Worm (Caenorhabditis elegans): ENCODE results near the gene B0001.5.

Gene B0001.5

ce11 chrIV:12114498-12114897, 28.6 kb downstream of the B0001.5 start:
- TF ChIP-seq mep-1 (tag; optimal IDR thresholded peaks at IDR 0.05) (peak; percentile 17), lsy-2 (tag; optimal IDR thresholded peaks at IDR 0.05) (peak in 1 of 2 experiments; percentile 32), fkh-10 (GFP tag; optimal IDR thresholded peaks at IDR 0.05) (peak; percentile 50), hlh-30 (tag; optimal IDR thresholded peaks at IDR 0.05; ENCODE audit: insufficient read depth) (peak; percentile 34), ama-1 (optimal IDR thresholded peaks at IDR 0.05) (peak; percentile 29), rbr-2 (tag; optimal IDR thresholded peaks at IDR 0.05) (peak; percentile 6), ces-1 (GFP tag; optimal IDR thresholded peaks at IDR 0.05) (peak; percentile 28), mdl-1 (tag; optimal IDR thresholded peaks at IDR 0.05) (peak in 1 of 2 experiments; percentile 24), madf-9 (GFP tag; conservative IDR thresholded peaks at IDR 0.05) (no peak), pqm-1 (tag; optimal IDR thresholded peaks at IDR 0.05) (no peak), dmd-9 (GFP tag; IDR thresholded peaks at IDR 0.05) (no peak)

ce11 chrIV:12113056-12113455, 30.1 kb downstream of the B0001.5 start:
- TF ChIP-seq hlh-11 (tag; optimal IDR thresholded peaks at IDR 0.05) (peak; percentile 42), unc-62 (GFP tag; optimal IDR thresholded peaks at IDR 0.05 in 1 of 2) (peak in 1 of 2 experiments; percentile 10), unc-62 (tag; optimal IDR thresholded peaks at IDR 0.05) (no peak), daf-16 (GFP tag; optimal IDR thresholded peaks at IDR 0.05) (peak in 1 of 2 experiments; percentile 21), daf-16 (tag; optimal IDR thresholded peaks at IDR 0.05) (no peak), hlh-30 (tag; optimal IDR thresholded peaks at IDR 0.05; ENCODE audit: insufficient read depth) (peak; percentile 56), nhr-25 (tag; optimal IDR thresholded peaks at IDR 0.05; ENCODE audit: borderline replicate concordance, insufficient read depth) (no peak)

DNA sequence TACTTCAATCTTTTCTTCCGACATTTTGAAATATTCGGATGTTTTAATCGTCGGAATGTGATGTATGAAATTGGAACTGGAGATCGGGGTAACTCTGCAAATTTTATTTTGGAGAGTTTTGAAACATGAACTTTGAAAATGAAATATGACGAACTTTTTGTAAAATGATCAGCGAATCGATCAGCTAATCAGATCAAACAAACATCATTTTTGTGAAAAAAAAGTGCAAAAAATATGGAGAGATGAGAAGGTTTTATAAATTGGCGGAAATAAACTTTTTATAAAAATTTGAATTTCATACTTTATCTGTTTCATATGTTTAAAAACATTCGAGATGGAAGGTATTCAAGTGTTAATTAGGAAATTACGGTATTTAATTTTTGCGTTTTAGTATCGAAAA, 31.7 kb downstream of the B0001.5 start, which contains the start of gene dlc-2:
dlc-2 (minus strand) TSS at position 101 of the 400 bp plus-strand sequence.
- TF ChIP-seq spr-1 (tag; optimal IDR thresholded peaks at IDR 0.05) = no peak
- no peak for TF ChIP-seq hlh-11 (tag; optimal IDR thresholded peaks at IDR 0.05)
- no peak for TF ChIP-seq lim-7 (GFP tag; IDR thresholded peaks at IDR 0.05)
- no peak for TF ChIP-seq mdl-1 (tag; optimal IDR thresholded peaks at IDR 0.05)
- TF ChIP-seq unc-39 (tag; optimal IDR thresholded peaks at IDR 0.05) = no peak
- TF ChIP-seq vab-7 (GFP tag; IDR thresholded peaks at IDR 0.05) = no peak
- no peak for TF ChIP-seq arid-1 (GFP tag; conservative IDR thresholded peaks at IDR 0.05)
- no peak for TF ChIP-seq cey-2 (tag; optimal IDR thresholded peaks at IDR 0.05; ENCODE audit: borderline replicate concordance, insufficient read depth)
- no peak for TF ChIP-seq nhr-28 (tag; optimal IDR thresholded peaks at IDR 0.05)
- TF ChIP-seq Y5F2A.4 (GFP tag; optimal IDR thresholded peaks at IDR 0.05) = no peak
- TF ChIP-seq F10B5.3 (tag; optimal IDR thresholded peaks at IDR 0.05) = no peak
- TF ChIP-seq egl-27 (tag; optimal IDR thresholded peaks at IDR 0.05) = no peak
- TF ChIP-seq snpc-4 (tag; optimal IDR thresholded peaks at IDR 0.05) = no peak
- TF ChIP-seq ceh-62 (tag; optimal IDR thresholded peaks at IDR 0.05) = no peak
- TF ChIP-seq nhr-41 (GFP tag; IDR thresholded peaks at IDR 0.05) = no peak
- TF ChIP-seq dpl-1 (GFP tag; optimal IDR thresholded peaks at IDR 0.05) = no peak
- TF ChIP-seq ama-1 (optimal IDR thresholded peaks at IDR 0.05) = no peak

DNA sequence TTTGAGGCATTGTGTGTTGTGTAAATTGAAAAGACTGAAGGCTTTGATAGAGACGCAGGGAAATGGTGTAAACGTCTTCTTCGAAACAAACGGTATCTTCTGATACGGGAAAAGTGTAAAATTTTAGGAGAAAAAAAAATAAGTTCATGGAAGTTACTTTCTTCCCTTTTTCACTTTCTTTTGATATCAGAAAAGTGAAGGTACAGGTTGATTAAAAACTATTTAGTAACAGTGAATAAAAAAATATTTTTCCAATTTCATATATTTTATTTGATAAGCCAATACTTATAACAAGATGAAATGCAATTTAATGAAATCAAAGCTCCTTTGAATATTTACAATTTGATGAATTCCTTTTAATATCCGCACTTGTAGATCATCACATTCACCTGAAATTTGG, 32.8 kb downstream of the B0001.5 start, which contains the start of gene col-129:
col-129 (minus strand) TSS at position 101 of the 400 bp plus-strand sequence.
- TF ChIP-seq unc-130 (GFP tag; optimal IDR thresholded peaks at IDR 0.05) (no peak), nhr-42 (GFP tag; IDR thresholded peaks at IDR 0.05) (no peak), daf-16 (GFP tag; optimal IDR thresholded peaks at IDR 0.05) (no peak), daf-16 (tag; optimal IDR thresholded peaks at IDR 0.05) (no peak), gei-8 (GFP tag; optimal IDR thresholded peaks at IDR 0.05) (no peak), tag-97 (GFP tag; IDR thresholded peaks at IDR 0.05) (no peak), ceh-32 (tag; optimal IDR thresholded peaks at IDR 0.05; ENCODE audit: poor library complexity) (no peak), jun-1 (tag; optimal IDR thresholded peaks at IDR 0.05) (no peak), zfp-3 (GFP tag; conservative IDR thresholded peaks at IDR 0.05) (no peak), zfp-2 (tag; optimal IDR thresholded peaks at IDR 0.05) (no peak), php-3 (GFP tag; IDR thresholded peaks at IDR 0.05) (no peak), daf-8 (GFP tag; IDR thresholded peaks at IDR 0.05) (no peak), set-16 (GFP tag; IDR thresholded peaks at IDR 0.05) (no peak), T26A8.4 (GFP tag; IDR thresholded peaks at IDR 0.05) (no peak), nhr-6 (tag; optimal IDR thresholded peaks at IDR 0.05) (no peak), ZK546.5 (tag; optimal IDR thresholded peaks at IDR 0.05) (no peak), hmg-1.1 (GFP tag; IDR thresholded peaks at IDR 0.05) (no peak), mxl-3 (GFP tag; optimal IDR thresholded peaks at IDR 0.05) (no peak), ctbp-1 (GFP tag; IDR thresholded peaks at IDR 0.05) (no peak)
